Worm (Caenorhabditis elegans) whole organism, L2 larva: ENCODE measurements around the gene C04E7.3.
A peak's percentile ranks its signal among the peaks of the same experiment; 100 is the strongest.
"Not testable (repeated sequence)": the region's sequence is repeated elsewhere in the genome, so short reads cannot be mapped to it uniquely, and the experiment has no call there.

Experiments
- C34F6.9 ChIP-seq: fragments of 150-350 bp; optimal IDR thresholded peaks from 2 replicates; lab custom pipeline; 2014; ENCODE audit warnings: missing biosample characterization, missing genetic modification characterization
- F13H6.1 ChIP-seq: sonication (generic microtip); optimal IDR thresholded peaks from 2 replicates; lab custom pipeline; 2016; ENCODE audit warnings: missing genetic modification characterization, missing compliant biosample characterization
- R02D3.7 ChIP-seq: fragments of 150-350 bp; optimal IDR thresholded peaks from 2 replicates; lab custom pipeline; 2014; ENCODE audit warnings: missing biosample characterization, missing genetic modification characterization
- Y55F3AM.14 ChIP-seq: fragments of 200-800 bp; sonication (Bioruptor generic); optimal IDR thresholded peaks from 2 replicates; lab custom pipeline; 2018; ENCODE audit warnings: mild to moderate bottlenecking, missing genetic modification characterization, missing compliant biosample characterization
- alr-1 ChIP-seq: fragments of 150-350 bp; optimal IDR thresholded peaks from 2 replicates; lab custom pipeline; 2014; ENCODE audit warnings: missing biosample characterization, missing genetic modification characterization
- aly-2 ChIP-seq: fragments of 150-350 bp; optimal IDR thresholded peaks from 2 replicates; lab custom pipeline; 2014; ENCODE audit warnings: missing biosample characterization, missing genetic modification characterization
- ama-1 ChIP-seq: fragments of 150-350 bp; optimal IDR thresholded peaks from 2 replicates; lab custom pipeline; 2018; ENCODE audit warnings: inconsistent platforms
- ceh-16 ChIP-seq: fragments of 150-350 bp; optimal IDR thresholded peaks from 2 replicates; lab custom pipeline; 2014; ENCODE audit warnings: missing biosample characterization, missing genetic modification characterization
- ceh-82 ChIP-seq: fragments of 150-350 bp; optimal IDR thresholded peaks from 2 replicates; lab custom pipeline; 2014; ENCODE audit warnings: missing biosample characterization, missing genetic modification characterization
- crh-2 ChIP-seq: sonication (generic microtip); optimal IDR thresholded peaks from 2 replicates; lab custom pipeline; 2017; ENCODE audit warnings: missing biosample characterization, missing genetic modification characterization
- egl-27 ChIP-seq: sonication (generic microtip); optimal IDR thresholded peaks from 3 replicates; lab custom pipeline; 2017; ENCODE audit warnings: missing biosample characterization, missing genetic modification reagents, missing genetic modification characterization
- elt-1 ChIP-seq: fragments of 150-350 bp; optimal IDR thresholded peaks from 2 replicates; lab custom pipeline; 2014; ENCODE audit warnings: missing biosample characterization, missing genetic modification characterization
- fos-1 ChIP-seq: fragments of 150-350 bp; optimal IDR thresholded peaks from 2 replicates; lab custom pipeline; 2014; ENCODE audit warnings: missing biosample characterization, missing genetic modification characterization
- gmeb-1 ChIP-seq: fragments of 150-350 bp; optimal IDR thresholded peaks from 2 replicates; lab custom pipeline; 2014; ENCODE audit warnings: missing biosample characterization, missing genetic modification characterization
- lin-11 ChIP-seq: fragments of 150-350 bp; sonication (generic microtip); optimal IDR thresholded peaks from 2 replicates; lab custom pipeline; 2014; ENCODE audit warnings: missing biosample characterization, missing genetic modification characterization, inconsistent platforms, mixed read lengths
- lin-13 ChIP-seq: fragments of 150-350 bp; optimal IDR thresholded peaks from 2 replicates; lab custom pipeline; 2014; ENCODE audit warnings: missing biosample characterization, missing genetic modification reagents, missing genetic modification characterization
- lsy-2 ChIP-seq, 2 experiments: fragments of 150-350 bp in 1 of 2; sonication (generic microtip) in 1 of 2; optimal IDR thresholded peaks; 2 replicates each; lab custom pipeline; 2014 to 2017; ENCODE audit warnings: missing biosample characterization in 2 of 2, missing genetic modification characterization in 2 of 2
- mab-5 ChIP-seq: fragments of 150-350 bp; optimal IDR thresholded peaks from 2 replicates; lab custom pipeline; 2014; ENCODE audit warnings: missing biosample characterization, missing genetic modification characterization
- mbf-1 ChIP-seq: sonication (generic microtip); optimal IDR thresholded peaks from 2 replicates; lab custom pipeline; 2017; ENCODE audit warnings: missing biosample characterization, missing genetic modification characterization
- mdl-1 ChIP-seq, 2 experiments: fragments of 150-350 bp in 1 of 2; sonication (generic microtip) in 1 of 2; optimal IDR thresholded peaks; 2 replicates each; lab custom pipeline; 2017; ENCODE audit warnings: missing biosample characterization in 2 of 2, missing genetic modification characterization in 2 of 2
- nhr-10 ChIP-seq: sonication (generic microtip); optimal IDR thresholded peaks from 2 replicates; lab custom pipeline; 2017; ENCODE audit warnings: missing biosample characterization, missing genetic modification characterization
- nhr-11 ChIP-seq: fragments of 150-350 bp; optimal IDR thresholded peaks from 2 replicates; lab custom pipeline; 2014; ENCODE audit warnings: missing biosample characterization, missing genetic modification characterization
- nhr-12 ChIP-seq: fragments of 150-350 bp; optimal IDR thresholded peaks from 2 replicates; lab custom pipeline; 2014; ENCODE audit warnings: missing biosample characterization, missing genetic modification characterization
- nhr-129 ChIP-seq: fragments of 150-350 bp; optimal IDR thresholded peaks from 2 replicates; lab custom pipeline; 2014; ENCODE audit warnings: missing biosample characterization, missing genetic modification characterization
- nhr-21 ChIP-seq: fragments of 150-350 bp; optimal IDR thresholded peaks from 2 replicates; lab custom pipeline; 2014; ENCODE audit warnings: missing biosample characterization, missing genetic modification characterization
- nhr-237 ChIP-seq: fragments of 150-350 bp; optimal IDR thresholded peaks from 2 replicates; lab custom pipeline; 2014; ENCODE audit warnings: missing biosample characterization, missing genetic modification characterization
- nhr-25 ChIP-seq: fragments of 150-350 bp; sonication (generic microtip); optimal IDR thresholded peaks from 3 replicates; lab custom pipeline; 2014; ENCODE audit warnings: missing biosample characterization, missing genetic modification characterization
- nhr-6 ChIP-seq: fragments of 150-350 bp; optimal IDR thresholded peaks from 2 replicates; lab custom pipeline; 2014; ENCODE audit warnings: missing biosample characterization, missing genetic modification characterization
- peb-1 ChIP-seq: fragments of 150-350 bp; optimal IDR thresholded peaks from 2 replicates; lab custom pipeline; 2014; ENCODE audit warnings: missing biosample characterization, missing genetic modification characterization
- sem-4 ChIP-seq: fragments of 150-350 bp; optimal IDR thresholded peaks from 2 replicates; lab custom pipeline; 2014; ENCODE audit warnings: missing biosample characterization, missing genetic modification reagents, missing genetic modification characterization
- skn-1 ChIP-seq: sonication (generic microtip); optimal IDR thresholded peaks from 2 replicates; lab custom pipeline; 2017; ENCODE audit warnings: missing biosample characterization, missing genetic modification characterization
- sma-9 ChIP-seq, 2 experiments: fragments of 150-350 bp in 1 of 2; sonication (generic microtip) in 1 of 2; optimal IDR thresholded peaks; 2 replicates each; lab custom pipeline; 2014 to 2016; ENCODE audit warnings: missing genetic modification characterization in 2 of 2, mild to moderate bottlenecking in 1 of 2, missing biosample characterization in 1 of 2, missing compliant biosample characterization in 1 of 2, missing genetic modification reagents in 1 of 2, moderate library complexity in 1 of 2
- snpc-4 ChIP-seq: fragments of 150-350 bp; optimal IDR thresholded peaks from 2 replicates; lab custom pipeline; 2014; ENCODE audit warnings: missing biosample characterization, missing genetic modification characterization
- unc-39 ChIP-seq: fragments of 150-350 bp; optimal IDR thresholded peaks from 2 replicates; lab custom pipeline; 2014; ENCODE audit warnings: missing biosample characterization, missing genetic modification characterization
- unc-55 ChIP-seq: fragments of 150-350 bp; sonication (generic microtip); optimal IDR thresholded peaks from 3 replicates; lab custom pipeline; 2014; ENCODE audit warnings: missing biosample characterization, missing genetic modification reagents, missing genetic modification characterization
- unc-62 ChIP-seq: fragments of 150-350 bp; optimal IDR thresholded peaks from 2 replicates; lab custom pipeline; 2014; ENCODE audit warnings: missing biosample characterization, missing genetic modification reagents, missing genetic modification characterization
- zag-1 ChIP-seq: fragments of 150-350 bp; optimal IDR thresholded peaks from 2 replicates; lab custom pipeline; 2014; ENCODE audit warnings: missing biosample characterization, missing genetic modification characterization
- ztf-1 ChIP-seq: fragments of 200-800 bp; sonication (Bioruptor generic); conservative IDR thresholded peaks from 2 replicates; pipeline ENCODE4 v1.3.6; 2022; ENCODE audit warnings: missing genetic modification characterization, missing compliant biosample characterization

C04E7.3 gene

ce11 chrX:325597-326161 lies 21.3 kb downstream of the C04E7.3 start, which contains the start of gene M02E1.1 (continued):
- TF ChIP-seq nhr-25 (peak; percentile 18), fos-1 (tag; lab: Kevin White, UChicago) (peak; percentile 40), lsy-2 (tag; optimal IDR thresholded peaks at IDR 0.05; lab: Kevin White, UChicago) (peak in 1 of 2 experiments; percentile 48)

ce11 chrX:324021-324420 lies 23.0 kb downstream of the C04E7.3 start:
- TF ChIP-seq sem-4 (peak; percentile 12), unc-55 (GFP tag; lab: Kevin White, UChicago) (peak; percentile 72), C34F6.9 (tag; lab: Kevin White, UChicago) (peak; percentile 83), nhr-237 (tag; lab: Kevin White, UChicago) (no peak), ceh-16 (tag; lab: Kevin White, UChicago) (no peak), crh-2 (tag; lab: Kevin White, UChicago) (peak; percentile 87), lsy-2 (tag; optimal IDR thresholded peaks at IDR 0.05; lab: Kevin White, UChicago) (peak in 1 of 2 experiments; percentile 67), zag-1 (tag; lab: Kevin White, UChicago) (peak; percentile 46), lin-11 (tag; lab: Kevin White, UChicago) (peak; percentile 72), mdl-1 (tag; optimal IDR thresholded peaks at IDR 0.05; lab: Kevin White, UChicago) (peak; percentile 84 to 96), fos-1 (tag; lab: Kevin White, UChicago) (peak; percentile 54), ama-1 (lab: Kevin White, UChicago) (peak; percentile 7), ztf-1 (GFP tag; lab: Robert Waterston, UW) (no peak), nhr-12 (no peak), nhr-129 (tag; lab: Kevin White, UChicago) (peak; percentile 77), sma-9 (GFP tag; optimal IDR thresholded peaks at IDR 0.05; lab: Kevin White, UChicago) (peak; percentile 64), sma-9 (tag; optimal IDR thresholded peaks at IDR 0.05; lab: Kevin White, UChicago) (no peak), nhr-21 (tag; lab: Kevin White, UChicago) (peak; percentile 20), F13H6.1 (peak; percentile 53), mab-5 (no peak), aly-2 (no peak), egl-27 (tag; lab: Kevin White, UChicago) (peak; percentile 22), lin-13 (GFP tag; lab: Kevin White, UChicago) (peak; percentile 42), R02D3.7 (no peak)

- not testable (repeated sequence) for TF ChIP-seq lin-11 (tag; lab: Kevin White, UChicago); nhr-25; unc-39 (tag; lab: Kevin White, UChicago)
Observed at ce11 chrX:322223-322622, 24.8 kb downstream of the C04E7.3 start, which contains the start of gene M02E1.3. Gene M02E1.3, plus strand, starts transcription at chrX:322523.

ce11 chrX:312908-313307 lies 34.1 kb downstream of the C04E7.3 start, which contains the start of gene M02E1.4:
Gene M02E1.4, plus strand, starts transcription at chrX:313274.
- TF ChIP-seq alr-1: no peak
- no peak for TF ChIP-seq nhr-237 (tag; lab: Kevin White, UChicago)
- TF ChIP-seq nhr-10 (tag; lab: Kevin White, UChicago): no peak
- TF ChIP-seq unc-39 (tag; lab: Kevin White, UChicago): no peak
- no peak for TF ChIP-seq ceh-82 (tag; lab: Kevin White, UChicago)
- TF ChIP-seq crh-2 (tag; lab: Kevin White, UChicago): peak; percentile 0

- no peak for TF ChIP-seq egl-27 (tag; lab: Kevin White, UChicago)
- TF ChIP-seq nhr-25: no peak
- no peak for TF ChIP-seq mbf-1 (tag; lab: Kevin White, UChicago)
- TF ChIP-seq peb-1: no peak
- no peak for TF ChIP-seq skn-1 (tag; lab: Kevin White, UChicago)
- TF ChIP-seq snpc-4 (tag; lab: Kevin White, UChicago): no peak
- TF ChIP-seq nhr-6: no peak
- TF ChIP-seq nhr-11: no peak
- no peak for TF ChIP-seq Y55F3AM.14 (GFP tag; lab: Kevin White, UChicago)
- TF ChIP-seq gmeb-1 (tag; lab: Kevin White, UChicago): no peak
- no peak for TF ChIP-seq lin-13 (GFP tag; lab: Kevin White, UChicago)
- TF ChIP-seq nhr-21 (tag; lab: Kevin White, UChicago): no peak
- no peak for TF ChIP-seq mdl-1 (tag; optimal IDR thresholded peaks at IDR 0.05; lab: Kevin White, UChicago)
- TF ChIP-seq mab-5: no peak
- TF ChIP-seq unc-62: no peak
- no peak for TF ChIP-seq ama-1 (lab: Kevin White, UChicago)
- no peak for TF ChIP-seq elt-1 (tag; lab: Kevin White, UChicago)
Observed at ce11 chrX:312238-312637, 34.8 kb downstream of the C04E7.3 start.
